Fruit fly (Drosophila melanogaster) whole organism, embryonic: ENCODE data around the gene numb.
A peak's percentile ranks its signal among the peaks of the same experiment; 100 is the strongest.

Experiments
- B-H1 ChIP-seq: fragments of 200-800 bp; sonication (Bioruptor generic); IDR thresholded peaks from 3 replicates; pipeline ENCODE4 v1.3.6; 2022; ENCODE audit warnings: missing biosample characterization, missing genetic modification characterization
- BtbVII ChIP-seq: fragments of 200-800 bp; sonication (Bioruptor generic); optimal IDR thresholded peaks from 3 replicates; lab custom pipeline; 2017; ENCODE audit warnings: missing biosample characterization, mild to moderate bottlenecking, missing genetic modification characterization
- CG10209 ChIP-seq: fragments of 200-800 bp; sonication (Bioruptor generic); optimal IDR thresholded peaks from 3 replicates; lab custom pipeline; 2017; ENCODE audit warnings: missing biosample characterization, mild to moderate bottlenecking, missing genetic modification characterization, missing genetic modification reagents
- CG10274 ChIP-seq: fragments of 200-800 bp; sonication (Bioruptor generic); optimal IDR thresholded peaks from 3 replicates; lab custom pipeline; 2017; ENCODE audit warnings: missing biosample characterization, mild to moderate bottlenecking, missing genetic modification characterization
- CG10366 ChIP-seq: fragments of 200-800 bp; sonication (Bioruptor generic); IDR thresholded peaks from 2 replicates; pipeline ENCODE4 v1.3.6; 2022; ENCODE audit warnings: missing biosample characterization, missing genetic modification characterization
- CG10431 ChIP-seq: fragments of 200-800 bp; sonication (Bioruptor generic); optimal IDR thresholded peaks from 3 replicates; lab custom pipeline; 2018; ENCODE audit warnings: missing biosample characterization, mild to moderate bottlenecking, missing genetic modification characterization
- CG11093 ChIP-seq: fragments of 200-800 bp; sonication (Bioruptor generic); IDR thresholded peaks from 3 replicates; pipeline ENCODE4 v1.3.6; 2022; ENCODE audit warnings: missing biosample characterization, missing genetic modification characterization
- CG14965 ChIP-seq: fragments of 200-800 bp; sonication (Bioruptor generic); optimal IDR thresholded peaks from 2 replicates; lab custom pipeline; 2016; ENCODE audit warnings: missing biosample characterization, missing genetic modification characterization, borderline replicate concordance
- CG15011 ChIP-seq: fragments of 200-800 bp; sonication (Bioruptor generic); optimal IDR thresholded peaks from 3 replicates; lab custom pipeline; 2018; ENCODE audit warnings: missing biosample characterization, mild to moderate bottlenecking, missing genetic modification characterization
- CG16815 ChIP-seq: fragments of 200-800 bp; sonication (Bioruptor generic); optimal IDR thresholded peaks from 3 replicates; lab custom pipeline; 2017; ENCODE audit warnings: missing biosample characterization, mild to moderate bottlenecking, missing genetic modification characterization
- CG17186 ChIP-seq: fragments of 200-800 bp; sonication (Bioruptor generic); optimal IDR thresholded peaks from 3 replicates; lab custom pipeline; 2017; ENCODE audit warnings: missing biosample characterization, missing genetic modification reagents, missing genetic modification characterization
- CG17612 ChIP-seq: fragments of 200-800 bp; sonication (Bioruptor generic); IDR thresholded peaks from 2 replicates; pipeline ENCODE4 v1.3.6; 2022; ENCODE audit warnings: missing biosample characterization, missing genetic modification characterization
- CG2116 ChIP-seq: fragments of 200-800 bp; sonication (Bioruptor generic); optimal IDR thresholded peaks from 3 replicates; lab custom pipeline; 2018; ENCODE audit warnings: missing biosample characterization, mild to moderate bottlenecking, missing genetic modification characterization
- CG2129 ChIP-seq: fragments of 200-800 bp; sonication (Bioruptor generic); IDR thresholded peaks from 2 replicates; pipeline ENCODE4 v1.3.6; 2022; ENCODE audit warnings: missing biosample characterization, missing genetic modification characterization; ENCODE audit not compliant: partially characterized antibody
- CG2678 ChIP-seq: fragments of 200-800 bp; sonication (Bioruptor generic); optimal IDR thresholded peaks from 3 replicates; lab custom pipeline; 2019; ENCODE audit warnings: missing biosample characterization, mild to moderate bottlenecking, missing genetic modification characterization, moderate library complexity
- CG2712 ChIP-seq: fragments of 200-800 bp; optimal IDR thresholded peaks from 3 replicates; lab custom pipeline; 2019; ENCODE audit warnings: missing biosample characterization, mild to moderate bottlenecking, missing genetic modification characterization, moderate library complexity
- CG2889 ChIP-seq: fragments of 200-800 bp; sonication (Bioruptor generic); IDR thresholded peaks from 3 replicates; pipeline ENCODE4 v1.3.6; 2022; ENCODE audit warnings: missing biosample characterization, missing genetic modification characterization
- CG31365 ChIP-seq: fragments of 200-800 bp; sonication (Bioruptor generic); optimal IDR thresholded peaks from 2 replicates; lab custom pipeline; 2018; ENCODE audit warnings: missing biosample characterization, mild to moderate bottlenecking, missing genetic modification characterization
- CG34224 ChIP-seq: fragments of 200-800 bp; sonication (Bioruptor generic); IDR thresholded peaks from 3 replicates; pipeline ENCODE4 v1.3.6; 2022; ENCODE audit warnings: missing biosample characterization, missing genetic modification characterization; ENCODE audit not compliant: partially characterized antibody
- CG4404 ChIP-seq: fragments of 200-800 bp; sonication (Bioruptor generic); IDR thresholded peaks from 2 replicates; pipeline ENCODE4 v1.3.6; 2022; ENCODE audit warnings: missing biosample characterization, missing genetic modification characterization
- CG5953 ChIP-seq: fragments of 200-800 bp; sonication (Bioruptor generic); IDR thresholded peaks from 2 replicates; pipeline ENCODE4 v1.3.6; 2022; ENCODE audit warnings: missing biosample characterization, missing genetic modification characterization
- CG6175 ChIP-seq: fragments of 200-800 bp; sonication (Bioruptor generic); IDR thresholded peaks from 3 replicates; pipeline ENCODE4 v1.3.6; 2022; ENCODE audit warnings: missing biosample characterization, missing genetic modification characterization
- CG6689 ChIP-seq: fragments of 200-800 bp; sonication (Bioruptor generic); IDR thresholded peaks from 2 replicates; pipeline ENCODE4 v1.3.6; 2022; ENCODE audit warnings: missing biosample characterization, missing genetic modification characterization
- CG6854 ChIP-seq: fragments of 200-800 bp; sonication (Bioruptor generic); optimal IDR thresholded peaks from 3 replicates; lab custom pipeline; 2017; ENCODE audit warnings: missing biosample characterization, mild to moderate bottlenecking, missing genetic modification characterization
- CG8290 ChIP-seq, 3 experiments: fragments of 200-800 bp; sonication (Bioruptor generic); optimal IDR thresholded peaks; 2 replicates each; lab custom pipeline; 2016 to 2019; ENCODE audit warnings: missing biosample characterization in 3 of 3, missing genetic modification characterization in 3 of 3, mild to moderate bottlenecking in 2 of 3, moderate library complexity in 1 of 3
- CG8388 ChIP-seq: fragments of 200-800 bp; sonication (Bioruptor generic); optimal IDR thresholded peaks from 2 replicates; lab custom pipeline; 2019; ENCODE audit warnings: missing biosample characterization, mild to moderate bottlenecking, missing genetic modification characterization, moderate library complexity
- Chrac-16 ChIP-seq: fragments of 200-800 bp; sonication (Bioruptor generic); optimal IDR thresholded peaks from 3 replicates; lab custom pipeline; 2016; ENCODE audit warnings: missing biosample characterization, missing genetic modification characterization
- Dfd ChIP-seq, 2 experiments: fragments of >200 bp; optimal IDR thresholded peaks; 2 replicates each; lab custom pipeline; 2017; ENCODE audit warnings: missing biosample characterization in 2 of 2, missing genetic modification characterization in 2 of 2
- Hr51 ChIP-seq, 2 experiments: fragments of 200-800 bp; sonication (Bioruptor generic); optimal IDR thresholded peaks; 2 replicates in 1 of 2; 3 replicates in 1 of 2; lab custom pipeline; 2016 to 2018; ENCODE audit warnings: missing biosample characterization in 2 of 2, missing genetic modification characterization in 2 of 2, mild to moderate bottlenecking in 1 of 2, moderate library complexity in 1 of 2
- Lpt ChIP-seq: fragments of >200 bp; optimal IDR thresholded peaks from 2 replicates; lab custom pipeline; 2018; ENCODE audit warnings: missing biosample characterization, missing genetic modification characterization
- Mes4 ChIP-seq: fragments of 200-800 bp; sonication (Bioruptor generic); optimal IDR thresholded peaks from 2 replicates; lab custom pipeline; 2016; ENCODE audit warnings: missing biosample characterization, missing genetic modification characterization
- NK7.1 ChIP-seq: fragments of 200-800 bp; sonication (Bioruptor generic); optimal IDR thresholded peaks from 3 replicates; lab custom pipeline; 2016; ENCODE audit warnings: missing biosample characterization, missing genetic modification characterization
- Sry-β ChIP-seq: fragments of 200-800 bp; sonication (Bioruptor generic); optimal IDR thresholded peaks from 2 replicates; lab custom pipeline; 2018; ENCODE audit warnings: missing biosample characterization, mild to moderate bottlenecking, missing genetic modification characterization, moderate library complexity
- ase ChIP-seq: fragments of 200-800 bp; sonication (Bioruptor generic); IDR thresholded peaks from 3 replicates; pipeline ENCODE4 v1.3.6; 2022; ENCODE audit warnings: missing biosample characterization, missing genetic modification characterization
- cwo ChIP-seq: fragments of 200-800 bp; sonication (Bioruptor generic); optimal IDR thresholded peaks from 3 replicates; lab custom pipeline; 2017; ENCODE audit warnings: missing biosample characterization, missing genetic modification characterization, mild to moderate bottlenecking, moderate library complexity, missing genetic modification reagents
- dan ChIP-seq: fragments of 200-800 bp; sonication (Bioruptor generic); IDR thresholded peaks from 2 replicates; pipeline ENCODE4 v1.3.6; 2022; ENCODE audit warnings: missing biosample characterization, missing genetic modification characterization
- gt ChIP-seq: fragments of 200-800 bp; sonication (Bioruptor generic); IDR thresholded peaks from 2 replicates; pipeline ENCODE4 v1.3.6; 2022; ENCODE audit warnings: missing biosample characterization, missing genetic modification characterization
- lola ChIP-seq, 3 experiments: fragments of >200 bp in 2 of 3; fragments of 200-800 bp in 1 of 3; sonication (Bioruptor generic) in 1 of 3; optimal IDR thresholded peaks; 2 replicates each; lab custom pipeline; 2017 to 2019; ENCODE audit warnings: missing biosample characterization in 3 of 3, missing genetic modification characterization in 3 of 3, mild to moderate bottlenecking in 1 of 3, moderate library complexity in 1 of 3
- nau ChIP-seq: fragments of 200-800 bp; sonication (Bioruptor generic); optimal IDR thresholded peaks from 3 replicates; lab custom pipeline; 2017; ENCODE audit warnings: missing biosample characterization, mild to moderate bottlenecking, missing genetic modification characterization, missing genetic modification reagents
- p53 ChIP-seq: fragments of 200-800 bp; sonication (Bioruptor generic); optimal IDR thresholded peaks from 2 replicates; lab custom pipeline; 2016; ENCODE audit warnings: missing biosample characterization, missing genetic modification characterization
- pfk ChIP-seq: fragments of 200-800 bp; sonication (Bioruptor generic); optimal IDR thresholded peaks from 2 replicates; lab custom pipeline; 2018; ENCODE audit warnings: missing biosample characterization, mild to moderate bottlenecking, missing genetic modification characterization, moderate library complexity
- salm ChIP-seq: fragments of 200-800 bp; sonication (Bioruptor generic); optimal IDR thresholded peaks from 2 replicates; lab custom pipeline; 2018; ENCODE audit warnings: missing biosample characterization, mild to moderate bottlenecking, missing genetic modification characterization
- sc ChIP-seq, 3 experiments: fragments of >200 bp in 2 of 3; fragments of 200-800 bp in 1 of 3; sonication (Bioruptor generic) in 1 of 3; optimal IDR thresholded peaks; 2 replicates in 2 of 3; 3 replicates in 1 of 3; lab custom pipeline; 2017; ENCODE audit warnings: mild to moderate bottlenecking in 1 of 3, missing biosample characterization in 1 of 3, missing genetic modification characterization in 1 of 3, missing genetic modification reagents in 1 of 3
- schlank ChIP-seq: fragments of 200-800 bp; sonication (Bioruptor generic); optimal IDR thresholded peaks from 2 replicates; lab custom pipeline; 2018; ENCODE audit warnings: missing biosample characterization, mild to moderate bottlenecking, missing genetic modification characterization
- sens-2 ChIP-seq: fragments of 200-800 bp; sonication (Bioruptor generic); IDR thresholded peaks from 2 replicates; pipeline ENCODE4 v1.3.6; 2022; ENCODE audit warnings: missing biosample characterization, missing genetic modification characterization
- sqz ChIP-seq: fragments of 200-800 bp; sonication (Bioruptor generic); optimal IDR thresholded peaks from 3 replicates; lab custom pipeline; 2018; ENCODE audit warnings: missing biosample characterization, mild to moderate bottlenecking, missing genetic modification characterization
- tx ChIP-seq: fragments of 200-800 bp; sonication (Bioruptor generic); optimal IDR thresholded peaks from 2 replicates; lab custom pipeline; 2016; ENCODE audit warnings: missing biosample characterization, missing genetic modification characterization
- z ChIP-seq: fragments of 200-800 bp; sonication (Bioruptor generic); IDR thresholded peaks from 3 replicates; pipeline ENCODE4 v1.3.6; 2022; ENCODE audit warnings: missing biosample characterization, missing genetic modification characterization
- zfh2 ChIP-seq: fragments of 200-800 bp; sonication (Bioruptor generic); optimal IDR thresholded peaks from 2 replicates; lab custom pipeline; 2016; ENCODE audit warnings: missing biosample characterization, missing genetic modification characterization

Gene numb

dm6 chr2L:9494663-9495417 is 57.6 kb downstream of the numb start, which contains the start of gene Gdi (continued):
- no peak for TF ChIP-seq gt (GFP tag; lab: Robert Waterston, UW)
- no peak for TF ChIP-seq CG31365 (tag; lab: Kevin White, UChicago)
- no peak for TF ChIP-seq CG34224 (GFP tag; lab: Robert Waterston, UW)
- TF ChIP-seq CG17612 (GFP tag; lab: Robert Waterston, UW): no peak
- TF ChIP-seq CG2889 (GFP tag; lab: Robert Waterston, UW): no peak
- no peak for TF ChIP-seq z (GFP tag; lab: Robert Waterston, UW)
- no peak for TF ChIP-seq CG10431 (GFP tag; lab: Kevin White, UChicago)
- no peak for TF ChIP-seq CG6689
- TF ChIP-seq p53 (GFP tag; lab: Kevin White, UChicago): no peak
- TF ChIP-seq CG4404 (GFP tag; lab: Robert Waterston, UW): no peak
- no peak for TF ChIP-seq tx
- no peak for TF ChIP-seq pfk (GFP tag; lab: Kevin White, UChicago)
- TF ChIP-seq CG5953: no peak
- TF ChIP-seq CG11093 (GFP tag; lab: Robert Waterston, UW): no peak
- no peak for TF ChIP-seq NK7.1 (GFP tag; lab: Kevin White, UChicago)
- no peak for TF ChIP-seq sc (optimal IDR thresholded peaks at IDR 0.05; lab: Kevin White, UChicago)
- no peak for TF ChIP-seq sc (GFP tag; optimal IDR thresholded peaks at IDR 0.05; lab: Kevin White, UChicago)
- TF ChIP-seq CG16815: no peak
- no peak for TF ChIP-seq CG10274 (GFP tag; lab: Kevin White, UChicago)
- peak; percentile 31 for TF ChIP-seq CG2712 (tag; lab: Kevin White, UChicago)
- TF ChIP-seq CG17186 (GFP tag; lab: Kevin White, UChicago): no peak
- TF ChIP-seq CG2116: peak; percentile 95
- no peak for TF ChIP-seq CG14965 (GFP tag; lab: Kevin White, UChicago)
- no peak for TF ChIP-seq schlank (tag; lab: Kevin White, UChicago)
- TF ChIP-seq CG8290 (GFP tag; optimal IDR thresholded peaks at IDR 0.05; lab: Kevin White, UChicago): no peak
- peak in 1 of 2 experiments; percentile 44 for TF ChIP-seq CG8290 (tag; optimal IDR thresholded peaks at IDR 0.05; lab: Kevin White, UChicago)
- no peak for TF ChIP-seq sqz (GFP tag; lab: Kevin White, UChicago)
- peak; percentile 59 for TF ChIP-seq zfh2 (GFP tag; lab: Kevin White, UChicago)
- no peak for TF ChIP-seq CG15011 (GFP tag; lab: Kevin White, UChicago)
- no peak for TF ChIP-seq BtbVII (GFP tag; lab: Kevin White, UChicago)
- TF ChIP-seq Sry-β (GFP tag; lab: Kevin White, UChicago): no peak
- TF ChIP-seq CG2129 (GFP tag; lab: Robert Waterston, UW): no peak
- no peak for TF ChIP-seq CG6175 (GFP tag; lab: Robert Waterston, UW)
- no peak for TF ChIP-seq Lpt (GFP tag; lab: Kevin White, UChicago)
- no peak for TF ChIP-seq nau (GFP tag; lab: Kevin White, UChicago)
- no peak for TF ChIP-seq Hr51 (GFP tag; optimal IDR thresholded peaks at IDR 0.05; lab: Kevin White, UChicago)
- no peak for TF ChIP-seq B-H1
- peak; percentile 18 for TF ChIP-seq Chrac-16 (GFP tag; lab: Kevin White, UChicago)
- peak; percentile 29 for TF ChIP-seq CG2678 (tag; lab: Kevin White, UChicago)
- TF ChIP-seq Dfd (GFP tag; optimal IDR thresholded peaks at IDR 0.05; lab: Kevin White, UChicago): no peak
- no peak for TF ChIP-seq Mes4 (GFP tag; lab: Kevin White, UChicago)
- TF ChIP-seq CG8388: no peak
- no peak for TF ChIP-seq ase (GFP tag; lab: Robert Waterston, UW)
- TF ChIP-seq lola (GFP tag; optimal IDR thresholded peaks at IDR 0.05; lab: Kevin White, UChicago): peak in 1 of 3 experiments; percentile 11
- TF ChIP-seq CG10209 (GFP tag; lab: Kevin White, UChicago): no peak
- TF ChIP-seq CG6854 (GFP tag; lab: Kevin White, UChicago): no peak
- TF ChIP-seq salm: no peak
- TF ChIP-seq CG10366 (GFP tag; lab: Robert Waterston, UW): peak; percentile 57
- no peak for TF ChIP-seq dan (GFP tag; lab: Robert Waterston, UW)
- TF ChIP-seq cwo (GFP tag; lab: Kevin White, UChicago): no peak
- TF ChIP-seq sens-2 (GFP tag; lab: Robert Waterston, UW): no peak
